Fruit fly (Drosophila melanogaster) whole organism, embryonic: ENCODE measurements around the gene CG43402.

ENCODE experiments used
- ATbp ChIP-seq: fragments of 200-800 bp; sonication (Bioruptor generic); optimal IDR thresholded peaks from 2 replicates; lab custom pipeline; 2017; ENCODE audit warnings: missing biosample characterization, mild to moderate bottlenecking, missing genetic modification characterization, missing genetic modification reagents
- Atf-2 ChIP-seq: fragments of 200-800 bp; sonication (Bioruptor generic); optimal IDR thresholded peaks from 2 replicates; lab custom pipeline; 2016; ENCODE audit warnings: missing biosample characterization, missing genetic modification characterization
- CG10267 ChIP-seq: fragments of 200-800 bp; sonication (Bioruptor generic); optimal IDR thresholded peaks from 2 replicates; lab custom pipeline; 2018; ENCODE audit warnings: missing biosample characterization, mild to moderate bottlenecking, missing genetic modification characterization, moderate library complexity
- CG10274 ChIP-seq: fragments of 200-800 bp; sonication (Bioruptor generic); optimal IDR thresholded peaks from 3 replicates; lab custom pipeline; 2017; ENCODE audit warnings: missing biosample characterization, mild to moderate bottlenecking, missing genetic modification characterization
- CG11723 ChIP-seq: fragments of 200-800 bp; sonication (Bioruptor generic); optimal IDR thresholded peaks from 2 replicates; lab custom pipeline; 2017; ENCODE audit warnings: missing biosample characterization, mild to moderate bottlenecking, missing genetic modification characterization
- CG12942 ChIP-seq: fragments of 200-800 bp; sonication (Bioruptor generic); optimal IDR thresholded peaks from 3 replicates; lab custom pipeline; 2016; ENCODE audit warnings: missing biosample characterization, missing genetic modification characterization
- CG15601 ChIP-seq: fragments of 200-800 bp; sonication (Bioruptor generic); optimal IDR thresholded peaks from 3 replicates; lab custom pipeline; 2019; ENCODE audit warnings: missing biosample characterization, mild to moderate bottlenecking, missing genetic modification characterization, moderate library complexity
- CG16815 ChIP-seq: fragments of 200-800 bp; sonication (Bioruptor generic); optimal IDR thresholded peaks from 3 replicates; lab custom pipeline; 2017; ENCODE audit warnings: missing biosample characterization, mild to moderate bottlenecking, missing genetic modification characterization
- CG17568 ChIP-seq: fragments of 200-800 bp; sonication (Bioruptor generic); optimal IDR thresholded peaks from 2 replicates; lab custom pipeline; 2018; ENCODE audit warnings: missing biosample characterization, mild to moderate bottlenecking, missing genetic modification characterization, moderate library complexity
- CG18599 ChIP-seq: fragments of 200-800 bp; sonication (Bioruptor generic); optimal IDR thresholded peaks from 3 replicates; lab custom pipeline; 2017; ENCODE audit warnings: missing biosample characterization, missing genetic modification characterization, mild to moderate bottlenecking, moderate library complexity, missing genetic modification reagents
- CG2120 ChIP-seq: fragments of 200-800 bp; sonication (Bioruptor generic); optimal IDR thresholded peaks from 3 replicates; lab custom pipeline; 2016; ENCODE audit warnings: missing biosample characterization, missing genetic modification characterization
- CG2129 ChIP-seq: fragments of 200-800 bp; sonication (Bioruptor generic); IDR thresholded peaks from 2 replicates; pipeline ENCODE4 v1.3.6; 2022; ENCODE audit warnings: missing biosample characterization, missing genetic modification characterization; ENCODE audit not compliant: partially characterized antibody
- CG4820 ChIP-seq: fragments of 200-800 bp; sonication (Bioruptor generic); optimal IDR thresholded peaks from 3 replicates; lab custom pipeline; 2016; ENCODE audit warnings: missing biosample characterization, missing genetic modification characterization
- CG4854 ChIP-seq: fragments of 200-800 bp; sonication (Bioruptor generic); optimal IDR thresholded peaks from 2 replicates; lab custom pipeline; 2016; ENCODE audit warnings: missing biosample characterization, missing genetic modification characterization, inconsistent platforms
- CG6654 ChIP-seq: fragments of 200-800 bp; sonication (Bioruptor generic); optimal IDR thresholded peaks from 2 replicates; lab custom pipeline; 2017; ENCODE audit warnings: missing biosample characterization, mild to moderate bottlenecking, missing genetic modification characterization
- CG6854 ChIP-seq: fragments of 200-800 bp; sonication (Bioruptor generic); optimal IDR thresholded peaks from 3 replicates; lab custom pipeline; 2017; ENCODE audit warnings: missing biosample characterization, mild to moderate bottlenecking, missing genetic modification characterization
- CG7839 ChIP-seq: fragments of 200-800 bp; sonication (Bioruptor generic); optimal IDR thresholded peaks from 3 replicates; lab custom pipeline; 2018; ENCODE audit warnings: missing biosample characterization, mild to moderate bottlenecking, missing genetic modification characterization, moderate library complexity
- CG8281 ChIP-seq: fragments of 200-800 bp; sonication (Bioruptor generic); optimal IDR thresholded peaks from 2 replicates; lab custom pipeline; 2018; ENCODE audit warnings: missing biosample characterization, mild to moderate bottlenecking, missing genetic modification characterization, moderate library complexity
- CG8924 ChIP-seq: fragments of 200-800 bp; optimal IDR thresholded peaks from 3 replicates; lab custom pipeline; 2019; ENCODE audit warnings: missing biosample characterization, mild to moderate bottlenecking, missing genetic modification characterization, moderate library complexity
- Camta ChIP-seq: fragments of 200-800 bp; sonication (Bioruptor generic); optimal IDR thresholded peaks from 2 replicates; lab custom pipeline; 2016; ENCODE audit warnings: missing biosample characterization, missing genetic modification characterization
- Dbx ChIP-seq: fragments of 200-800 bp; sonication (Bioruptor generic); IDR thresholded peaks from 3 replicates; pipeline ENCODE4 v1.3.6; 2022; ENCODE audit warnings: missing biosample characterization, missing genetic modification characterization
- Dfd ChIP-seq, 2 experiments: fragments of >200 bp; optimal IDR thresholded peaks; 2 replicates each; lab custom pipeline; 2017; ENCODE audit warnings: missing biosample characterization in 2 of 2, missing genetic modification characterization in 2 of 2
- E2f2 ChIP-seq: fragments of 200-800 bp; sonication (Bioruptor generic); IDR thresholded peaks from 2 replicates; pipeline ENCODE4 v1.3.6; 2022; ENCODE audit warnings: missing biosample characterization, missing genetic modification characterization
- ERR ChIP-seq: fragments of 200-800 bp; sonication (Bioruptor generic); optimal IDR thresholded peaks from 2 replicates; lab custom pipeline; 2016; ENCODE audit warnings: missing biosample characterization, missing genetic modification characterization
- HLH3B ChIP-seq: fragments of 200-800 bp; sonication (Bioruptor generic); IDR thresholded peaks from 2 replicates; pipeline ENCODE4 v1.3.6; 2022; ENCODE audit warnings: missing biosample characterization, missing genetic modification characterization
- Lim3 ChIP-seq: fragments of 200-800 bp; sonication (Bioruptor generic); IDR thresholded peaks from 2 replicates; pipeline ENCODE4 v1.3.6; 2022; ENCODE audit warnings: missing biosample characterization, missing genetic modification characterization
- Mad ChIP-seq: fragments of 200-800 bp; sonication (Bioruptor generic); optimal IDR thresholded peaks from 2 replicates; lab custom pipeline; 2016; ENCODE audit warnings: missing biosample characterization, missing genetic modification characterization
- Nf-YB ChIP-seq: fragments of 200-800 bp; sonication (Bioruptor generic); optimal IDR thresholded peaks from 3 replicates; lab custom pipeline; 2019; ENCODE audit warnings: missing biosample characterization, mild to moderate bottlenecking, missing genetic modification characterization, moderate library complexity
- Oli ChIP-seq: fragments of 200-800 bp; sonication (Bioruptor generic); optimal IDR thresholded peaks from 2 replicates; lab custom pipeline; 2018; ENCODE audit warnings: missing biosample characterization, mild to moderate bottlenecking, missing genetic modification characterization, moderate library complexity
- PHDP ChIP-seq: fragments of 200-800 bp; sonication (Bioruptor generic); optimal IDR thresholded peaks from 3 replicates; lab custom pipeline; 2018; ENCODE audit warnings: missing biosample characterization, mild to moderate bottlenecking, missing genetic modification characterization, moderate library complexity
- aop ChIP-seq: fragments of 200-800 bp; sonication (Bioruptor generic); IDR thresholded peaks from 2 replicates; pipeline ENCODE4 v1.3.6; 2022; ENCODE audit warnings: missing biosample characterization, missing genetic modification characterization
- chinmo ChIP-seq: fragments of 200-800 bp; sonication (Bioruptor generic); IDR thresholded peaks from 4 replicates; pipeline ENCODE4 v1.3.6; 2022; ENCODE audit warnings: missing biosample characterization, missing genetic modification characterization; ENCODE audit not compliant: partially characterized antibody
- chm ChIP-seq: fragments of 200-800 bp; sonication (Bioruptor generic); IDR thresholded peaks from 2 replicates; pipeline ENCODE4 v1.3.6; 2022; ENCODE audit warnings: missing biosample characterization, missing genetic modification characterization
- ci ChIP-seq: fragments of 200-800 bp; sonication (Bioruptor generic); IDR thresholded peaks from 3 replicates; pipeline ENCODE4 v1.3.6; 2022; ENCODE audit warnings: missing biosample characterization, missing genetic modification characterization
- dmrt99B ChIP-seq: fragments of 200-800 bp; sonication (Bioruptor generic); optimal IDR thresholded peaks from 2 replicates; lab custom pipeline; 2018; ENCODE audit warnings: missing biosample characterization, mild to moderate bottlenecking, missing genetic modification characterization, moderate library complexity
- jigr1 ChIP-seq: fragments of 200-800 bp; sonication (Bioruptor generic); IDR thresholded peaks from 3 replicates; pipeline ENCODE4 v1.3.6; 2022; ENCODE audit warnings: missing biosample characterization, missing genetic modification characterization
- jing ChIP-seq: fragments of 200-800 bp; sonication (Bioruptor generic); optimal IDR thresholded peaks from 2 replicates; lab custom pipeline; 2018; ENCODE audit warnings: missing biosample characterization, mild to moderate bottlenecking, missing genetic modification characterization
- knrl ChIP-seq: fragments of 200-800 bp; sonication (Bioruptor generic); IDR thresholded peaks from 3 replicates; pipeline ENCODE4 v1.3.6; 2022; ENCODE audit warnings: missing biosample characterization, missing genetic modification characterization; ENCODE audit not compliant: partially characterized antibody
- lmd ChIP-seq: fragments of 200-800 bp; sonication (Bioruptor generic); IDR thresholded peaks from 2 replicates; pipeline ENCODE4 v1.3.6; 2022; ENCODE audit warnings: missing biosample characterization, missing genetic modification characterization
- luna ChIP-seq: fragments of 200-800 bp; sonication (Bioruptor generic); optimal IDR thresholded peaks from 2 replicates; lab custom pipeline; 2016; ENCODE audit warnings: missing biosample characterization, missing genetic modification characterization
- nmo ChIP-seq: fragments of 200-800 bp; sonication (Bioruptor generic); optimal IDR thresholded peaks from 2 replicates; lab custom pipeline; 2018; ENCODE audit warnings: missing biosample characterization, mild to moderate bottlenecking, missing genetic modification characterization, moderate library complexity
- pfk ChIP-seq: fragments of 200-800 bp; sonication (Bioruptor generic); optimal IDR thresholded peaks from 2 replicates; lab custom pipeline; 2018; ENCODE audit warnings: missing biosample characterization, mild to moderate bottlenecking, missing genetic modification characterization, moderate library complexity
- pros ChIP-seq: fragments of 200-800 bp; sonication (Bioruptor generic); optimal IDR thresholded peaks from 3 replicates; lab custom pipeline; 2019; ENCODE audit warnings: missing biosample characterization, mild to moderate bottlenecking, missing genetic modification characterization, moderate library complexity
- rib ChIP-seq: fragments of 200-800 bp; sonication (Bioruptor generic); IDR thresholded peaks from 2 replicates; pipeline ENCODE4 v1.3.6; 2022; ENCODE audit warnings: missing biosample characterization, missing genetic modification characterization
- sim ChIP-seq: fragments of 200-800 bp; sonication (Bioruptor generic); IDR thresholded peaks from 2 replicates; pipeline ENCODE4 v1.3.6; 2022; ENCODE audit warnings: missing biosample characterization, missing genetic modification characterization
- sug ChIP-seq: fragments of 200-800 bp; optimal IDR thresholded peaks from 2 replicates; lab custom pipeline; 2019; ENCODE audit warnings: missing biosample characterization, mild to moderate bottlenecking, missing genetic modification characterization, moderate library complexity
- tll ChIP-seq, 2 experiments: fragments of 200-800 bp in 1 of 2; fragments of >200 bp in 1 of 2; sonication (Bioruptor generic) in 1 of 2; optimal IDR thresholded peaks; 2 replicates each; lab custom pipeline; 2017 to 2019; ENCODE audit warnings: missing biosample characterization in 2 of 2, missing genetic modification characterization in 2 of 2, mild to moderate bottlenecking in 1 of 2, moderate library complexity in 1 of 2
- ttk ChIP-seq: fragments of 200-800 bp; sonication (Bioruptor generic); IDR thresholded peaks from 2 replicates; pipeline ENCODE4 v2.1.2; 2022; ENCODE audit warnings: missing biosample characterization, missing genetic modification characterization
- vfl ChIP-seq: fragments of 200-800 bp; sonication (Bioruptor generic); optimal IDR thresholded peaks from 2 replicates; lab custom pipeline; 2016; ENCODE audit warnings: missing biosample characterization, missing genetic modification characterization
- wek ChIP-seq: fragments of 200-800 bp; sonication (Bioruptor generic); optimal IDR thresholded peaks from 3 replicates; lab custom pipeline; 2018; ENCODE audit warnings: missing biosample characterization, mild to moderate bottlenecking, missing genetic modification characterization, moderate library complexity

The CG43402 gene

DNA sequence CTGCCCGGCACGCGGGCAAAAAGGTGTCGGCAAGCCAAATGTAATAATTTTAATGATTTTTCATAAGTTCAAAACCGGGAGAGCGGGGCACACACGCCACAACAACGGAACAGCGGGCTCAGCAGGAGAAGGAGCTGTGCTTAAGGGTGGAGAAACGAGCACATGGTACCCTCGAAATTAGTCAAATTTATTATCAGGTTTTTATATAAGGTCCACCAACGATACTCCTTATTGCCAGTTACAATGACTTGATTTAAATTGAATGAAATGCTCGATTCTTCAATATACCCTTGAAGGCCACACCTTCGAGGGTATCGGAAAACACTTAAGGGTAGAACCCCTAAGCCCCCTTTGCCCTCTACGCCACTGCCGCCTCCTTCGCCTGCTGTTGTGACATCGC, 31.0 kb downstream of the CG43402 start (continued):
- no peak for TF ChIP-seq vfl (GFP tag; lab: Kevin White, UChicago)
- TF ChIP-seq Mad: no peak
- peak; percentile 7 for TF ChIP-seq CG10274
- TF ChIP-seq tll (GFP tag; optimal IDR thresholded peaks at IDR 0.05; lab: Kevin White, UChicago): no peak
- TF ChIP-seq ttk (GFP tag; lab: Robert Waterston, UW): peak; percentile 26; the same call in 1 of the 2 replicates
- peak; percentile 52 for TF ChIP-seq CG8924
- TF ChIP-seq dmrt99B: peak; percentile 60
- no peak for TF ChIP-seq CG6654 (GFP tag; lab: Kevin White, UChicago)
- TF ChIP-seq Oli (tag; lab: Kevin White, UChicago): peak; percentile 35
- peak; percentile 69 for TF ChIP-seq HLH3B
- TF ChIP-seq CG11723 (GFP tag; lab: Kevin White, UChicago): no peak
- no peak for TF ChIP-seq jing
- no peak for TF ChIP-seq Dfd (GFP tag; optimal IDR thresholded peaks at IDR 0.05; lab: Kevin White, UChicago)
- TF ChIP-seq jigr1 (GFP tag; lab: Robert Waterston, UW): no peak
- no peak for TF ChIP-seq pfk (GFP tag; lab: Kevin White, UChicago)
- 0 out of 3 replicates have a peak, but pooled peaks have one; percentile 16 for TF ChIP-seq knrl (GFP tag; lab: Robert Waterston, UW)
- no peak for TF ChIP-seq luna (GFP tag; lab: Kevin White, UChicago)
- no peak for TF ChIP-seq wek (GFP tag; lab: Kevin White, UChicago)
- TF ChIP-seq CG7839: peak; percentile 56
- TF ChIP-seq sug (tag; lab: Kevin White, UChicago): no peak
- no peak for TF ChIP-seq ERR
- 0 out of 2 replicates have a peak, but pooled peaks have one; percentile 18 for TF ChIP-seq sim (GFP tag; lab: Robert Waterston, UW)
- TF ChIP-seq CG16815 (GFP tag; lab: Kevin White, UChicago): peak; percentile 59
- TF ChIP-seq nmo (GFP tag; lab: Kevin White, UChicago): peak; percentile 45
- TF ChIP-seq aop: no peak
- TF ChIP-seq CG17568 (GFP tag; lab: Kevin White, UChicago): no peak
- TF ChIP-seq Camta (GFP tag; lab: Kevin White, UChicago): peak; percentile 26
- no peak for TF ChIP-seq CG12942 (GFP tag; lab: Kevin White, UChicago)
- no peak for TF ChIP-seq PHDP
- peak; percentile 79 for TF ChIP-seq chm (GFP tag; lab: Robert Waterston, UW)
- TF ChIP-seq CG6854 (GFP tag; lab: Kevin White, UChicago): no peak
- TF ChIP-seq ATbp: peak; percentile 24
- TF ChIP-seq E2f2 (GFP tag; lab: Robert Waterston, UW): no peak
- TF ChIP-seq rib: no peak
- TF ChIP-seq lmd (GFP tag; lab: Robert Waterston, UW): peak; percentile 69
- TF ChIP-seq CG15601: peak; percentile 14
- TF ChIP-seq Atf-2 (GFP tag; lab: Kevin White, UChicago): no peak
- TF ChIP-seq CG8281 (tag; lab: Kevin White, UChicago): no peak
- TF ChIP-seq chinmo (GFP tag; lab: Robert Waterston, UW): 0 out of 4 replicates have a peak, but pooled peaks have one; percentile 56
- TF ChIP-seq Dbx (GFP tag; lab: Robert Waterston, UW): 0 out of 3 replicates have a peak, but pooled peaks have one; percentile 25
- TF ChIP-seq CG2120 (GFP tag; lab: Kevin White, UChicago): peak; percentile 7
- TF ChIP-seq Nf-YB (GFP tag; lab: Kevin White, UChicago): no peak
- TF ChIP-seq ci (GFP tag; lab: Robert Waterston, UW): peak; percentile 59; the same call in 2 of the 3 replicates
- no peak for TF ChIP-seq CG4854 (GFP tag; lab: Kevin White, UChicago)
- TF ChIP-seq Lim3 (GFP tag; lab: Robert Waterston, UW): no peak
- TF ChIP-seq CG2129: no peak
- TF ChIP-seq pros (GFP tag; lab: Kevin White, UChicago): peak; percentile 89
- TF ChIP-seq CG18599 (GFP tag; lab: Kevin White, UChicago): peak; percentile 42
- peak; percentile 36 for TF ChIP-seq CG10267
- TF ChIP-seq CG4820 (GFP tag; lab: Kevin White, UChicago): peak; percentile 18
